Fruit fly (Drosophila melanogaster): ENCODE results near the gene CG7079.

CG7079 gene

DNA sequence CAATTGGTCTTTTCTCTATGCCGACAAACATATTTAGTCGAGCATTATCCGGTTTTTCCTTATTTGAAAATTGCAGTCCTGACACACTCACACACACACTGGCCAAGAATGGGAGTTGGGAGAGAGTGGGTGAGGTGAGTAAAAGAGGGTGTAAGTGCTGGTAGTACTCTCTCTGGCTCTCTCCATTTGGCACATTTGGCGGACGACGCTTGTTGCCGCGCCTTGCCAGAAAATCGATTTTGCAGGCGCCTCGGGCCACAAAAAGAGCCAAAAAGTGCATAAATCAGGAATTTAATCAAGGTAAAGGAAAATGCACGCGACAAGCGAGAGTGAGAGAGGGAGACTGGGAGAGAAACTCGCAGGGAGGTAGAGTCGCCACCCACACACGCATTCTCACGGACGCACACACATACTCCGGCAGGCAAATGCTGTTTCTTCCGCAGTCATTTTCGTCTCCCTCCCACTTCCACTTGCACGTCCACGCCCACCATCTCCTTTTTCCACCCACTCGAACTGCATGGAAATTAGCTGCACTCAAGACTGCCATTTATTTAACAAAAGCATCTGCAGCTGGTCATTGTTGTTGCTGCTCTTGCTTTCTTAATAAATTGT, 48.0 kb upstream of the CG7079 start:
- TF ChIP-seq psq (GFP tag; optimal IDR thresholded peaks at IDR 0.05) (no peak), br (GFP tag; optimal IDR thresholded peaks at IDR 0.05) (no peak), foxo (GFP tag; optimal IDR thresholded peaks at IDR 0.05) (no peak), Hr78 (GFP tag; optimal IDR thresholded peaks at IDR 0.05) (no peak), N (GFP tag; optimal IDR thresholded peaks at IDR 0.05) (no peak), CG32264 (GFP tag; optimal IDR thresholded peaks at IDR 0.05) (no peak), Myc (optimal IDR thresholded peaks at IDR 0.05) (no peak), Mio (GFP tag; optimal IDR thresholded peaks at IDR 0.05) (no peak)

DNA sequence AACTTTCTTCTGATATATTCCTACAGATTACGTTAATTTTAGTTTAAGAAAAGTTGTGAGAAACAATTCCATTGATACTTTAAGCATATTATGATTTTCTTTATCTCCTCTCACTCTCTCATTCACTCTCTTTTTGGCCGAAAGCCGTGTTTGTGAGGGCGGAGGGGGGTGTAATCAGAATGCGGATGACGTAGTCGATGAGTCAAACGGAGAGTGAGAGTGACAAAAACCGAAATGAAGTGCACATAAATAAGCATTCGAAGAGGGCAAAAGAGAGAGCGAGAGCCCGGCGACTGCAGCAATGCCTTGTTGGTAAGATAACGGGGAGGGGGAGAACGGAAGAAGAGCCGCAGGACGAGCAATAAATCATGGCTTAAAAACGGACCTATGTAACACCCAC, 45.7 kb upstream of the CG7079 start:
- TF ChIP-seq Jra (GFP tag; optimal IDR thresholded peaks at IDR 0.05) (peak; percentile 9), brk (GFP tag; optimal IDR thresholded peaks at IDR 0.05) (no peak), Dif (GFP tag; optimal IDR thresholded peaks at IDR 0.05; ENCODE audit: partially characterized antibody) (peak; percentile 59)

DNA sequence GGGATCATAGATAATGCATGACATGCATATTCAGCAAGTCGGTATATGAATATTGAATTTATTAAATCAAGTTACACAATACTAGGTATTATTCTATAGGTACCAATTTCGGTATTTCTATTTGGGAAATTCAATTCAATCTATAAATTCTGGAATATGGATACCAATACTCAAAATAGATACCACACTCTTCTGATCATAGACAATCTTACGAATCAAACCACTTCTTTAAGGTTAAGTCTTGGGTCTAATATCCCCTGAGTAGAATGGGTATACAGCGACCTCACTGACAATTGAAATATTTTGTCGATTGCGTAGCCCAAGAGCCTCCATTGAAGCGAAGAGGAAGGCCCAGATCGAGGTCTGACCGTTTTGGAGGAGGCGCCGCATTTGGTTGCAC, 44.2 kb upstream of the CG7079 start:
- no peak for TF ChIP-seq Myc (optimal IDR thresholded peaks at IDR 0.05)
- TF ChIP-seq CG32264 (GFP tag; optimal IDR thresholded peaks at IDR 0.05) = no peak
- no peak for TF ChIP-seq CG9705 (GFP tag; optimal IDR thresholded peaks at IDR 0.05)
- no peak for TF ChIP-seq Mio (GFP tag; optimal IDR thresholded peaks at IDR 0.05)
- TF ChIP-seq jim (GFP tag; optimal IDR thresholded peaks at IDR 0.05) = no peak
- no peak for TF ChIP-seq HLH106 (tag; optimal IDR thresholded peaks at IDR 0.05)
- no peak for TF ChIP-seq tai (GFP tag; optimal IDR thresholded peaks at IDR 0.05)
- TF ChIP-seq woc (GFP tag; optimal IDR thresholded peaks at IDR 0.05) = no peak
- TF ChIP-seq h (GFP tag; optimal IDR thresholded peaks at IDR 0.05) = no peak

DNA sequence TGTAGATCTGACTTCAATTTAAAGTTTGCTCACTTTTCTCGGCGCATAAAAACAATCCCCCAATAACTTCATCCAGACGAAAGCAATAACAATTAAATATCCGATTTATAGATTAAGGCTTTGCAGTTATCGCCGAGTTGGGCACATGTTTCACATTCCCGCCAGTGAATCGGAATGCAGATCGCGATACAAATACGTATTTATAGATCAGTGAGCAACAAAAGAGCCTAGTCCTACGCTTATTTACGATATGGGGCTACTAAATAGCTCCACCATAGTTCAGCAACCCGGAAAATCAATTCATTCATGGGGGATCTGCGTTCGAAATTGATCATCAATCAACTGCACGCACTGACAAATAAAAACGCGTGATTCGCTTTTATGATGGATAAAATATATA, 43.4 kb upstream of the CG7079 start:
- TF ChIP-seq CG32264 (GFP tag; optimal IDR thresholded peaks at IDR 0.05) (no peak), woc (GFP tag; optimal IDR thresholded peaks at IDR 0.05) (no peak), fru (GFP tag; optimal IDR thresholded peaks at IDR 0.05) (no peak), Dfd (GFP tag; optimal IDR thresholded peaks at IDR 0.05) (no peak), foxo (GFP tag; optimal IDR thresholded peaks at IDR 0.05) (no peak), Rel (GFP tag; optimal IDR thresholded peaks at IDR 0.05) (no peak), Rel (tag; optimal IDR thresholded peaks at IDR 0.05) (no peak), Abd-B (GFP tag; optimal IDR thresholded peaks at IDR 0.05) (no peak), dsf (GFP tag; optimal IDR thresholded peaks at IDR 0.05; ENCODE audit: borderline replicate concordance) (no peak), dmrt93B (GFP tag; optimal IDR thresholded peaks at IDR 0.05) (no peak), CrebA (GFP tag; optimal IDR thresholded peaks at IDR 0.05; ENCODE audit: borderline replicate concordance) (no peak), GATAd (GFP tag; optimal IDR thresholded peaks at IDR 0.05) (no peak), Hnf4 (GFP tag; optimal IDR thresholded peaks at IDR 0.05) (no peak), Mio (GFP tag; optimal IDR thresholded peaks at IDR 0.05) (no peak)

DNA sequence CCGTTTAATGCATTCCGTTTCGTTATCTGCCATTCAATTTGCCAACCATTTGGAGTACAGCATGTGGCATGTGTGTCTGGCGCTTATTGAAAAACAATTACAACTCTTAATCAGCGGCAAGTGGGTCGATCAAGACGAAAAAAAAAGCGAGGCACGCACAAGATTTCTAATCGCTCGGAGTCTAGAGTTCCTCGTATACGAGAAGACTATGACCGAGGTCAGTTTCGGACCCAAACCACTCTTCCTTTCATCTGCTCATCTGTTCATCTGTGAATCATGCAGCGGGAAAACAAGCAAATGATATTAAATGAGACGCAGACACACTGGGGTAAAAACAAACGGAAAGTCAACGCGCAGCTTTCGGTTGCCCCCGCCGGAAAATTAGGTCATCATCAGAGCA, 42.9 kb upstream of the CG7079 start:
- no peak for TF ChIP-seq HLH106 (tag; optimal IDR thresholded peaks at IDR 0.05)
- TF ChIP-seq Vsx2 (GFP tag; optimal IDR thresholded peaks at IDR 0.05; ENCODE audit: partially characterized antibody) = no peak
- TF ChIP-seq sage (GFP tag; optimal IDR thresholded peaks at IDR 0.05) = no peak
- no peak for TF ChIP-seq psq (GFP tag; optimal IDR thresholded peaks at IDR 0.05)
- TF ChIP-seq pan (optimal IDR thresholded peaks at IDR 0.05) = no peak
- TF ChIP-seq foxo (GFP tag; optimal IDR thresholded peaks at IDR 0.05) = no peak
- TF ChIP-seq lola (GFP tag; optimal IDR thresholded peaks at IDR 0.05) = no peak
- no peak for TF ChIP-seq usp (GFP tag; optimal IDR thresholded peaks at IDR 0.05)
- no peak for TF ChIP-seq rgr (GFP tag; optimal IDR thresholded peaks at IDR 0.05)
- TF ChIP-seq Hnf4 (GFP tag; optimal IDR thresholded peaks at IDR 0.05) = no peak
- TF ChIP-seq tai (GFP tag; optimal IDR thresholded peaks at IDR 0.05) = no peak
- TF ChIP-seq Myc (optimal IDR thresholded peaks at IDR 0.05) = no peak
- no peak for TF ChIP-seq Jra (GFP tag; optimal IDR thresholded peaks at IDR 0.05)
- no peak for TF ChIP-seq CG32264 (GFP tag; optimal IDR thresholded peaks at IDR 0.05)
- no peak for TF ChIP-seq ey (GFP tag; optimal IDR thresholded peaks at IDR 0.05)
